Worm (Caenorhabditis elegans) whole organism, L2 larva: ENCODE measurements around the gene set-6.

Experiments
- C34F6.9 ChIP-seq: fragments of 150-350 bp; optimal IDR thresholded peaks from 2 replicates; lab custom pipeline; 2014; ENCODE audit warnings: missing biosample characterization, missing genetic modification characterization
- F13H6.1 ChIP-seq: sonication (generic microtip); optimal IDR thresholded peaks from 2 replicates; lab custom pipeline; 2016; ENCODE audit warnings: missing genetic modification characterization, missing compliant biosample characterization
- Y55F3AM.14 ChIP-seq: fragments of 200-800 bp; sonication (Bioruptor generic); optimal IDR thresholded peaks from 2 replicates; lab custom pipeline; 2018; ENCODE audit warnings: mild to moderate bottlenecking, missing genetic modification characterization, missing compliant biosample characterization
- ZK546.5 ChIP-seq: sonication (generic microtip); optimal IDR thresholded peaks from 2 replicates; lab custom pipeline; 2017; ENCODE audit warnings: missing biosample characterization, missing genetic modification characterization
- alr-1 ChIP-seq: fragments of 150-350 bp; optimal IDR thresholded peaks from 2 replicates; lab custom pipeline; 2014; ENCODE audit warnings: missing biosample characterization, missing genetic modification characterization
- aly-2 ChIP-seq: fragments of 150-350 bp; optimal IDR thresholded peaks from 2 replicates; lab custom pipeline; 2014; ENCODE audit warnings: missing biosample characterization, missing genetic modification characterization
- crh-2 ChIP-seq: sonication (generic microtip); optimal IDR thresholded peaks from 2 replicates; lab custom pipeline; 2017; ENCODE audit warnings: missing biosample characterization, missing genetic modification characterization
- egl-27 ChIP-seq: sonication (generic microtip); optimal IDR thresholded peaks from 3 replicates; lab custom pipeline; 2017; ENCODE audit warnings: missing biosample characterization, missing genetic modification reagents, missing genetic modification characterization
- elt-1 ChIP-seq: fragments of 150-350 bp; optimal IDR thresholded peaks from 2 replicates; lab custom pipeline; 2014; ENCODE audit warnings: missing biosample characterization, missing genetic modification characterization
- elt-3 ChIP-seq: sonication (generic microtip); optimal IDR thresholded peaks from 2 replicates; lab custom pipeline; 2017; ENCODE audit warnings: missing biosample characterization, missing genetic modification characterization
- fos-1 ChIP-seq: fragments of 150-350 bp; optimal IDR thresholded peaks from 2 replicates; lab custom pipeline; 2014; ENCODE audit warnings: missing biosample characterization, missing genetic modification characterization
- gmeb-1 ChIP-seq: fragments of 150-350 bp; optimal IDR thresholded peaks from 2 replicates; lab custom pipeline; 2014; ENCODE audit warnings: missing biosample characterization, missing genetic modification characterization
- lin-11 ChIP-seq: fragments of 150-350 bp; sonication (generic microtip); optimal IDR thresholded peaks from 2 replicates; lab custom pipeline; 2014; ENCODE audit warnings: missing biosample characterization, missing genetic modification characterization, inconsistent platforms, mixed read lengths
- lin-13 ChIP-seq: fragments of 150-350 bp; optimal IDR thresholded peaks from 2 replicates; lab custom pipeline; 2014; ENCODE audit warnings: missing biosample characterization, missing genetic modification reagents, missing genetic modification characterization
- lsy-2 ChIP-seq, 2 experiments: fragments of 150-350 bp in 1 of 2; sonication (generic microtip) in 1 of 2; optimal IDR thresholded peaks; 2 replicates each; lab custom pipeline; 2014 to 2017; ENCODE audit warnings: missing biosample characterization in 2 of 2, missing genetic modification characterization in 2 of 2
- mab-5 ChIP-seq: fragments of 150-350 bp; optimal IDR thresholded peaks from 2 replicates; lab custom pipeline; 2014; ENCODE audit warnings: missing biosample characterization, missing genetic modification characterization
- mdl-1 ChIP-seq, 2 experiments: fragments of 150-350 bp in 1 of 2; sonication (generic microtip) in 1 of 2; optimal IDR thresholded peaks; 2 replicates each; lab custom pipeline; 2017; ENCODE audit warnings: missing biosample characterization in 2 of 2, missing genetic modification characterization in 2 of 2
- nhr-10 ChIP-seq: sonication (generic microtip); optimal IDR thresholded peaks from 2 replicates; lab custom pipeline; 2017; ENCODE audit warnings: missing biosample characterization, missing genetic modification characterization
- nhr-11 ChIP-seq: fragments of 150-350 bp; optimal IDR thresholded peaks from 2 replicates; lab custom pipeline; 2014; ENCODE audit warnings: missing biosample characterization, missing genetic modification characterization
- nhr-129 ChIP-seq: fragments of 150-350 bp; optimal IDR thresholded peaks from 2 replicates; lab custom pipeline; 2014; ENCODE audit warnings: missing biosample characterization, missing genetic modification characterization
- nhr-21 ChIP-seq: fragments of 150-350 bp; optimal IDR thresholded peaks from 2 replicates; lab custom pipeline; 2014; ENCODE audit warnings: missing biosample characterization, missing genetic modification characterization
- nhr-23 ChIP-seq: fragments of 150-350 bp; optimal IDR thresholded peaks from 2 replicates; lab custom pipeline; 2014; ENCODE audit warnings: missing biosample characterization, missing genetic modification reagents, missing genetic modification characterization
- nhr-237 ChIP-seq: fragments of 150-350 bp; optimal IDR thresholded peaks from 2 replicates; lab custom pipeline; 2014; ENCODE audit warnings: missing biosample characterization, missing genetic modification characterization
- nhr-25 ChIP-seq: fragments of 150-350 bp; sonication (generic microtip); optimal IDR thresholded peaks from 3 replicates; lab custom pipeline; 2014; ENCODE audit warnings: missing biosample characterization, missing genetic modification characterization
- nhr-6 ChIP-seq: fragments of 150-350 bp; optimal IDR thresholded peaks from 2 replicates; lab custom pipeline; 2014; ENCODE audit warnings: missing biosample characterization, missing genetic modification characterization
- nhr-77 ChIP-seq: fragments of 150-350 bp; optimal IDR thresholded peaks from 2 replicates; lab custom pipeline; 2014; ENCODE audit warnings: missing biosample characterization, missing genetic modification characterization
- peb-1 ChIP-seq: fragments of 150-350 bp; optimal IDR thresholded peaks from 2 replicates; lab custom pipeline; 2014; ENCODE audit warnings: missing biosample characterization, missing genetic modification characterization
- sma-3 ChIP-seq: sonication (generic microtip); optimal IDR thresholded peaks from 2 replicates; lab custom pipeline; 2016; ENCODE audit warnings: missing genetic modification reagents, missing genetic modification characterization, missing compliant biosample characterization
- sma-9 ChIP-seq, 2 experiments: fragments of 150-350 bp in 1 of 2; sonication (generic microtip) in 1 of 2; optimal IDR thresholded peaks; 2 replicates each; lab custom pipeline; 2014 to 2016; ENCODE audit warnings: missing genetic modification characterization in 2 of 2, mild to moderate bottlenecking in 1 of 2, missing biosample characterization in 1 of 2, missing compliant biosample characterization in 1 of 2, missing genetic modification reagents in 1 of 2, moderate library complexity in 1 of 2
- snpc-4 ChIP-seq: fragments of 150-350 bp; optimal IDR thresholded peaks from 2 replicates; lab custom pipeline; 2014; ENCODE audit warnings: missing biosample characterization, missing genetic modification characterization
- unc-39 ChIP-seq: fragments of 150-350 bp; optimal IDR thresholded peaks from 2 replicates; lab custom pipeline; 2014; ENCODE audit warnings: missing biosample characterization, missing genetic modification characterization
- unc-55 ChIP-seq: fragments of 150-350 bp; sonication (generic microtip); optimal IDR thresholded peaks from 3 replicates; lab custom pipeline; 2014; ENCODE audit warnings: missing biosample characterization, missing genetic modification reagents, missing genetic modification characterization
- unc-62 ChIP-seq: fragments of 150-350 bp; optimal IDR thresholded peaks from 2 replicates; lab custom pipeline; 2014; ENCODE audit warnings: missing biosample characterization, missing genetic modification reagents, missing genetic modification characterization

set-6 gene

ce11 chrX:11927585-11927984 is 46.9 kb downstream of the set-6 start, which contains the start of gene F55G7.4:
Gene F55G7.4 (plus strand): TSS chrX:11927885.
- TF ChIP-seq nhr-237 (no peak), nhr-10 (tag; lab: Kevin White, UChicago) (no peak), crh-2 (no peak), peb-1 (tag; lab: Kevin White, UChicago) (no peak), ZK546.5 (tag; lab: Kevin White, UChicago) (no peak), unc-62 (GFP tag; lab: Kevin White, UChicago) (no peak), aly-2 (no peak), elt-1 (tag; lab: Kevin White, UChicago) (no peak), unc-55 (GFP tag; lab: Kevin White, UChicago) (no peak), fos-1 (tag; lab: Kevin White, UChicago) (no peak)

- TF ChIP-seq sma-9 (GFP tag; optimal IDR thresholded peaks at IDR 0.05; lab: Kevin White, UChicago), result peak; percentile 52
- no peak for TF ChIP-seq sma-9 (tag; optimal IDR thresholded peaks at IDR 0.05; lab: Kevin White, UChicago)
- TF ChIP-seq nhr-21 (tag; lab: Kevin White, UChicago), result no peak
- no peak for TF ChIP-seq nhr-25 (tag; lab: Kevin White, UChicago)
- TF ChIP-seq nhr-129 (tag; lab: Kevin White, UChicago), result no peak
- TF ChIP-seq alr-1 (tag; lab: Kevin White, UChicago), result no peak
- no peak for TF ChIP-seq mab-5 (tag; lab: Kevin White, UChicago)
- TF ChIP-seq sma-3, result no peak
- peak; percentile 48 for TF ChIP-seq fos-1 (tag; lab: Kevin White, UChicago)
- no peak for TF ChIP-seq nhr-11
- TF ChIP-seq C34F6.9 (tag; lab: Kevin White, UChicago), result no peak
- no peak for TF ChIP-seq nhr-237
- TF ChIP-seq lin-11 (tag; lab: Kevin White, UChicago), result no peak
Measured at ce11 chrX:11925243-11925642, 49.2 kb downstream of the set-6 start.

DNA sequence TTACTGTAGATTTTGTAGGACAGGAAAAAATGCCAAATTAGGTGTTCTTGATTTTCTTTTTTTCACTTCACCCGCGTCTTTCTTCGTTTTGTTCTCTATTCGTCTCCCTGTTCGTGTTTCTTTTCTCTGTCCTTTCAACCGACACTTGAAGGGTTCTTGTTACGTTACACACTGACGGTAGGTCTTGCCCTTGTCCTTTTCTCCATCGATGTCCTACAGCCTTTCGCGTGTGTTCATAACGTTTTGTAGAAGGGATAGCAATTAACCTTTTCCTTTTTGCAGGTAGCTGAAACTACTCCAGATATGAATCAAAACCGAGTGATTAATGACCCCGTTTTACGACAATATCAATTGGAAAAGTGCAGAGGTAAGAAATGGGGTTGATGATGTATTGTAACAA is 50.3 kb downstream of the set-6 start, which contains the start of gene F55G7.1:
Gene F55G7.1, plus strand, starts transcription at position 276 of the 400 bp plus-strand sequence.
- TF ChIP-seq fos-1 (tag; lab: Kevin White, UChicago) (peak; percentile 52), nhr-129 (tag; lab: Kevin White, UChicago) (peak; percentile 87), peb-1 (tag; lab: Kevin White, UChicago) (no peak), nhr-6 (tag; lab: Kevin White, UChicago) (peak; percentile 35), lsy-2 (tag; optimal IDR thresholded peaks at IDR 0.05; lab: Kevin White, UChicago) (peak in 1 of 2 experiments; percentile 31), crh-2 (peak; percentile 70), mdl-1 (tag; optimal IDR thresholded peaks at IDR 0.05; lab: Kevin White, UChicago) (no peak), unc-62 (GFP tag; lab: Kevin White, UChicago) (no peak), sma-3 (peak; percentile 68), F13H6.1 (tag; lab: Kevin White, UChicago) (peak; percentile 35), snpc-4 (tag; lab: Kevin White, UChicago) (peak; percentile 52), mab-5 (tag; lab: Kevin White, UChicago) (peak; percentile 17), aly-2 (no peak), nhr-237 (peak; percentile 39), Y55F3AM.14 (GFP tag; lab: Kevin White, UChicago) (peak; percentile 2), sma-9 (GFP tag; optimal IDR thresholded peaks at IDR 0.05; lab: Kevin White, UChicago) (peak; percentile 63), sma-9 (tag; optimal IDR thresholded peaks at IDR 0.05; lab: Kevin White, UChicago) (no peak), C34F6.9 (tag; lab: Kevin White, UChicago) (peak; percentile 42), elt-3 (tag; lab: Kevin White, UChicago) (no peak), nhr-77 (tag; lab: Kevin White, UChicago) (peak; percentile 27), nhr-21 (tag; lab: Kevin White, UChicago) (peak; percentile 76), gmeb-1 (peak; percentile 65), lin-13 (GFP tag; lab: Kevin White, UChicago) (peak; percentile 4)

- no peak for TF ChIP-seq nhr-23 (tag; lab: Kevin White, UChicago)
- TF ChIP-seq nhr-237, result no peak
- TF ChIP-seq lsy-2 (tag; optimal IDR thresholded peaks at IDR 0.05; lab: Kevin White, UChicago), result no peak
- no peak for TF ChIP-seq egl-27 (tag; lab: Kevin White, UChicago)
- TF ChIP-seq unc-39 (tag; lab: Kevin White, UChicago), result no peak
- no peak for TF ChIP-seq sma-9 (GFP tag; optimal IDR thresholded peaks at IDR 0.05; lab: Kevin White, UChicago)
- TF ChIP-seq sma-9 (tag; optimal IDR thresholded peaks at IDR 0.05; lab: Kevin White, UChicago), result no peak
- TF ChIP-seq, all 48 proteins: peak for 0
Measured at ce11 chrX:11920723-11921283, 53.7 kb downstream of the set-6 start, which contains the start of gene Y62H9A.14. Gene Y62H9A.14 (plus strand): TSS chrX:11921233.
